Worm (Caenorhabditis elegans): ENCODE results near the gene B0546.4.

DNA sequence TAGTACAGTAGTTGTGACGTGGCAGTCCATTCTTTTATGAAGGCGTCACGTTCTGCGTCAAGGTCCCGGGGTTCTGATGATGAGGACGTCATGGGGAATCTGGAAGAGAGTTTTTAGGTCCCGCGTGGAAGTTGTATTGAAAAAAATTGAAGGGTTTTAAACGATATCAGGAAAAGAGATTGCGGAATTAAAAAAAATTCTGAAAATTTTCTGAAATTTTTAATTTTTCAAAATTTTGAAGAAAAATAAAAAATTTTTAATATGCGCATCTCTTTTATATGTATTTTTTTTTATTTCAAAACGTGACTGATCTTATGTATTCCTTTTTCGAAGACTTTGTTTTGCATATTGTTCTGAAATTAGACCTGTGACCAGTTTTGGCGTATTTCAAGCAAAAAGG lies 38.6 kb upstream of the B0546.4 start, which contains the start of gene C04C3.6:
- no peak for TF ChIP-seq daf-12 (tag; optimal IDR thresholded peaks at IDR 0.05)
- no peak for TF ChIP-seq nhr-77 (tag; optimal IDR thresholded peaks at IDR 0.05)
- TF ChIP-seq snpc-4 (tag; optimal IDR thresholded peaks at IDR 0.05), result no peak
- TF ChIP-seq skn-1 (tag; optimal IDR thresholded peaks at IDR 0.05), result no peak
- TF ChIP-seq ama-1 (optimal IDR thresholded peaks at IDR 0.05), result no peak
- TF ChIP-seq nhr-237 (tag; optimal IDR thresholded peaks at IDR 0.05), result no peak
- no peak for TF ChIP-seq unc-62 (GFP tag; optimal IDR thresholded peaks at IDR 0.05)
- TF ChIP-seq nhr-12 (tag; optimal IDR thresholded peaks at IDR 0.05), result no peak
- no peak for TF ChIP-seq ztf-4 (tag; optimal IDR thresholded peaks at IDR 0.05)
- no peak for TF ChIP-seq ztf-11 (tag; optimal IDR thresholded peaks at IDR 0.05)
- TF ChIP-seq unc-39 (tag; optimal IDR thresholded peaks at IDR 0.05), result no peak
- TF ChIP-seq lin-39 (tag; optimal IDR thresholded peaks at IDR 0.05), result no peak
- TF ChIP-seq R02D3.7 (tag; optimal IDR thresholded peaks at IDR 0.05), result no peak
- no peak for TF ChIP-seq eor-1 (tag; optimal IDR thresholded peaks at IDR 0.05)
